Worm (Caenorhabditis elegans) whole organism, L4 larva: Measurements from ENCODE around the gene D1014.4.

Experiments used
- F10B5.3 ChIP-seq: sonication (generic microtip); optimal IDR thresholded peaks from 2 replicates; lab custom pipeline; 2016; ENCODE audit warnings: mild to moderate bottlenecking, missing genetic modification characterization, missing compliant biosample characterization
- F37D6.2 ChIP-seq: sonication (generic microtip); optimal IDR thresholded peaks from 2 replicates; lab custom pipeline; 2016; ENCODE audit warnings: mild to moderate bottlenecking, missing genetic modification characterization, missing compliant biosample characterization
- F49E8.2 ChIP-seq: sonication (generic microtip); optimal IDR thresholded peaks from 2 replicates; lab custom pipeline; 2016; ENCODE audit warnings: missing compliant biosample characterization, mild to moderate bottlenecking, missing genetic modification characterization, borderline replicate concordance
- aha-1 ChIP-seq: fragments of 150-350 bp; peaks from one replicate; lab custom pipeline; 2014; ENCODE audit warnings: missing biosample characterization, missing genetic modification characterization
- arid-1 ChIP-seq: fragments of 200-800 bp; sonication (Bioruptor generic); conservative IDR thresholded peaks from 2 replicates; pipeline ENCODE4 v1.3.6; 2022; ENCODE audit warnings: missing genetic modification reagents, missing genetic modification characterization, missing compliant biosample characterization
- ceh-20 ChIP-seq: fragments of 200-800 bp; sonication (Bioruptor generic); IDR thresholded peaks from 2 replicates; pipeline ENCODE4 v1.3.6; 2022; ENCODE audit warnings: missing genetic modification reagents, missing genetic modification characterization, missing compliant biosample characterization
- daf-12 ChIP-seq: fragments of 150-350 bp; optimal IDR thresholded peaks from 2 replicates; lab custom pipeline; 2014; ENCODE audit warnings: missing biosample characterization, missing genetic modification reagents, missing genetic modification characterization
- daf-16 ChIP-seq, 3 experiments: sonication (generic microtip); optimal IDR thresholded peaks; 2 replicates each; lab custom pipeline; 2016 to 2017; ENCODE audit warnings: missing genetic modification characterization in 3 of 3, missing genetic modification reagents in 3 of 3, mild to moderate bottlenecking in 2 of 3, missing compliant biosample characterization in 2 of 3, missing biosample characterization in 1 of 3, moderate library complexity in 1 of 3
- dmd-6 ChIP-seq: fragments of 200-800 bp; sonication (Bioruptor generic); IDR thresholded peaks from 2 replicates; pipeline ENCODE4 v1.3.6; 2022; ENCODE audit warnings: missing genetic modification reagents, missing genetic modification characterization, missing compliant biosample characterization
- dmd-9 ChIP-seq: fragments of 200-800 bp; sonication (Bioruptor generic); IDR thresholded peaks from 2 replicates; pipeline ENCODE4 v1.3.6; 2022; ENCODE audit warnings: missing genetic modification reagents, missing genetic modification characterization, missing compliant biosample characterization
- dpl-1 ChIP-seq: fragments of 150-350 bp; optimal IDR thresholded peaks from 2 replicates; lab custom pipeline; 2014; ENCODE audit warnings: missing biosample characterization, missing genetic modification reagents, missing genetic modification characterization
- duxl-1 ChIP-seq: sonication (generic microtip); optimal IDR thresholded peaks from 2 replicates; lab custom pipeline; 2016; ENCODE audit warnings: mild to moderate bottlenecking, missing genetic modification characterization, moderate library complexity, missing compliant biosample characterization; ENCODE audit not compliant: poor library complexity
- hlh-11 ChIP-seq: fragments of 200-800 bp; sonication (Bioruptor generic); optimal IDR thresholded peaks from 2 replicates; lab custom pipeline; 2018; ENCODE audit warnings: mild to moderate bottlenecking, missing genetic modification characterization, missing compliant biosample characterization
- lin-1 ChIP-seq: fragments of 200-800 bp; sonication (Bioruptor generic); IDR thresholded peaks from 2 replicates; pipeline ENCODE4 v1.3.6; 2022; ENCODE audit warnings: missing genetic modification reagents, missing genetic modification characterization, missing compliant biosample characterization
- lin-38 ChIP-seq: fragments of 200-800 bp; sonication (Bioruptor generic); IDR thresholded peaks from 2 replicates; pipeline ENCODE4 v1.3.6; 2022; ENCODE audit warnings: missing genetic modification reagents, missing genetic modification characterization, missing compliant biosample characterization
- madf-5 ChIP-seq, 2 experiments: fragments of 200-800 bp; sonication (Bioruptor generic); IDR thresholded peaks; 2 replicates each; pipeline ENCODE4 v1.3.6; 2022; ENCODE audit warnings: missing compliant biosample characterization in 2 of 2, missing genetic modification characterization in 2 of 2
- madf-9 ChIP-seq: fragments of 200-800 bp; sonication (Bioruptor generic); conservative IDR thresholded peaks from 2 replicates; pipeline ENCODE4 v1.3.6; 2022; ENCODE audit warnings: missing genetic modification reagents, missing genetic modification characterization, missing compliant biosample characterization
- mep-1 ChIP-seq: fragments of 150-350 bp; sonication (generic microtip); optimal IDR thresholded peaks from 3 replicates; lab custom pipeline; 2014; ENCODE audit warnings: missing biosample characterization, missing genetic modification characterization
- mes-2 ChIP-seq: sonication (generic microtip); optimal IDR thresholded peaks from 2 replicates; lab custom pipeline; 2016; ENCODE audit warnings: missing genotype, mild to moderate bottlenecking, missing genetic modification characterization, missing compliant biosample characterization; ENCODE audit not compliant: poor library complexity, severe bottlenecking
- mxl-3 ChIP-seq: fragments of 200-800 bp; sonication (Bioruptor generic); optimal IDR thresholded peaks from 2 replicates; lab custom pipeline; 2018; ENCODE audit warnings: mild to moderate bottlenecking, missing genetic modification characterization, missing compliant biosample characterization
- nhr-237 ChIP-seq: sonication (generic microtip); optimal IDR thresholded peaks from 2 replicates; lab custom pipeline; 2017; ENCODE audit warnings: missing biosample characterization, missing genetic modification characterization
- nhr-28 ChIP-seq: fragments of 150-350 bp; optimal IDR thresholded peaks from 2 replicates; lab custom pipeline; 2014; ENCODE audit warnings: missing biosample characterization, missing genetic modification characterization
- nhr-76 ChIP-seq: fragments of 150-350 bp; optimal IDR thresholded peaks from 2 replicates; lab custom pipeline; 2014; ENCODE audit warnings: missing biosample characterization, missing genetic modification characterization
- nhr-77 ChIP-seq: fragments of 150-350 bp; optimal IDR thresholded peaks from 2 replicates; lab custom pipeline; 2014; ENCODE audit warnings: missing biosample characterization, missing genetic modification characterization
- pqm-1 ChIP-seq: sonication (generic microtip); optimal IDR thresholded peaks from 2 replicates; lab custom pipeline; 2017; ENCODE audit warnings: missing biosample characterization, missing genetic modification characterization
- set-16 ChIP-seq: fragments of 200-800 bp; sonication (Bioruptor generic); IDR thresholded peaks from 2 replicates; pipeline ENCODE4 v1.3.6; 2022; ENCODE audit warnings: missing genetic modification reagents, missing genetic modification characterization, missing compliant biosample characterization
- unc-39 ChIP-seq: sonication (generic microtip); optimal IDR thresholded peaks from 2 replicates; lab custom pipeline; 2017; ENCODE audit warnings: missing biosample characterization, missing genetic modification characterization
- unc-62 ChIP-seq, 3 experiments: fragments of 150-350 bp in 1 of 3; sonication (generic microtip); optimal IDR thresholded peaks in 2 of 3; peaks in 1 of 3; 1 replicate in 1 of 3; 2 replicates in 2 of 3; lab custom pipeline; 2014 to 2017; ENCODE audit warnings: missing biosample characterization in 3 of 3, missing genetic modification characterization in 3 of 3, missing genetic modification reagents in 3 of 3, missing genotype in 1 of 3
- zfp-2 ChIP-seq: sonication (generic microtip); optimal IDR thresholded peaks from 2 replicates; lab custom pipeline; 2016; ENCODE audit warnings: mild to moderate bottlenecking, missing genetic modification characterization, missing compliant biosample characterization

The D1014.4 gene

DNA sequence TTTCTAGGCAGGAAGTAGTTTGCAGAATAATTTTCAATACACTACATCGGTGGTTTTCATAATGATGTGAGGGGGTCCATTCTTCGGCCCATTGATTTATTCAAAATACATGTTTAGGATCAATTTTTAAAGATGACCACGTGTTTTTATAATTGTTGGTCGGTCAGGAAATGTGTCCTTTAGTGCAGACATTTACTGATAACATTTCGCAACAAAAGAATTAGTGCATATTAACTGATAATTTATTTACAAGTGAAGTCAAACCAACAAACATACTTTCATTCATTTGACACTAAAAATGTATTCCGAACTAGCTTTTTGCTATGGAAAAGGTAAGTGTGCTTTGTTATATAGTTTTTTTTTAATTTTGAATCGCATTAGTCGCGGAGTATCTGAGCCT, 28.7 kb downstream of the D1014.4 start, which contains the start of gene F20D6.5:
Gene F20D6.5 (plus strand): TSS at position 259 of the 400 bp plus-strand sequence.
- TF ChIP-seq nhr-28 (tag; lab: Kevin White, UChicago) (peak; percentile 58), nhr-77 (peak; percentile 25), dmd-6 (GFP tag; lab: Robert Waterston, UW) (peak; percentile 67), dpl-1 (GFP tag; lab: Kevin White, UChicago) (no peak), ceh-20 (GFP tag; lab: Robert Waterston, UW) (no peak), F37D6.2 (tag; lab: Kevin White, UChicago) (no peak), pqm-1 (tag; lab: Kevin White, UChicago) (peak; percentile 48), arid-1 (GFP tag; lab: Robert Waterston, UW) (no peak), lin-1 (GFP tag; lab: Robert Waterston, UW) (no peak), zfp-2 (tag; lab: Kevin White, UChicago) (no peak), daf-16 (GFP tag; optimal IDR thresholded peaks at IDR 0.05; lab: Kevin White, UChicago) (no peak), daf-16 (tag; optimal IDR thresholded peaks at IDR 0.05; lab: Kevin White, UChicago) (peak; percentile 70)
- TF ChIP-seq, all 104 proteins: peak for 5

DNA sequence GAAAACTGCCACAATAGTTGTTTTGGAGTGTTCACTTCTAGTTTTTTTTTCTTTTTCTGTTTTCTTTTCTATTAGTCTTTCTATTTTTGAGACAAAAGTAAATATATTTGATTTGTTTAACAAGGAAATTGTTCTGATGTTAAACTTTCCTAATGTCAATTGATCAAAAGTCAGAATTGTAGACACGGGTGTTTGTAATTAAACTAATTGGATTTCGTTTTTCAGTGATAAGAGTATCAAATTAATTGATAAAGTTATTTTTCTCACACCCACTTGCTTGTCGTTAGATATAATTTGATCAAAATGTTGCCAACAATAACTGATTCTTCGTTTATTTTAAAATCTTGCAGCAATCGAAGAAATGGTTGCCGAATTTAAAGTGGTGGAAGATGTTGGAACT, 30.2 kb downstream of the D1014.4 start:
- TF ChIP-seq daf-16 (GFP tag; optimal IDR thresholded peaks at IDR 0.05; lab: Kevin White, UChicago) (no peak), daf-16 (tag; optimal IDR thresholded peaks at IDR 0.05; lab: Kevin White, UChicago) (peak; percentile 53), mep-1 (tag; lab: Kevin White, UChicago) (no peak)
- TF ChIP-seq, all 104 proteins: peak for 1

DNA sequence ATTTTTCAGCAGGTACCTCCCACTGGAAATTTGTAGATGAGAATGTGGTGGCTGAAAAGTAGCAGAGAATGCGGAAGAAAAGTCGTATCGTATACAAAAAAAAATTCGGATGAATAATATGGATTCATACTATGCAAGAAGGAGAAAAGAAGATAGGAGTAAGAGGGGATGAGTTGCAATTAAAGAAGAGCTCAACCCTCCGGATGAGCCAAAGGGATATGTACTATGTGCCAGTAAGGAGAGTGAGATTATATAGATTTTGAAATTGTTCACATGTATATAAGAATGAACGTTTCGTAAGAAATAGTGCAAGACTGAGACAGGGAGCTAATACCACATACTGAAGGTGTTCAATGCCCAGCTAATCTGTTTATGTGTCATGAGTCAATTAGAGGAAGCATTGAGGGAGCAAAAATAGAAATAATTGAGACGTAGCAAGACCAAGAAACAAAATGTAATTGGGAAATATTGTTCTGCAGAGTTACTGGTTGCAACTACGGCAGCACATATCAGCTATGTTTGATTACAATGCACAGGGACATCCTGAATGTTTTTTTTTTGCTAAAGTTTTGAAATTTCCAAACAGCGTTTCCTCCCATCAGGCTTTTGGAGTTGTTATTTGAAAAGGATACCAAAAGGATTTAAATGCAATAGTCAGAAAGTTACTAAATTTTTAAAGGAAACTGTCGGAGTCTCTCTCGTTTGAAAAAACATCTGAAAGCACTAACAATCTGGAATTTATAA, 35.4 kb downstream of the D1014.4 start, which contains the start of gene F20D6.8:
Gene F20D6.8 (minus strand): TSS at position 51 of the 744 bp plus-strand sequence.
- TF ChIP-seq hlh-11 (tag; lab: Kevin White, UChicago), result no peak
- peak in 1 of 2 experiments; percentile 92 for TF ChIP-seq unc-62 (GFP tag; optimal IDR thresholded peaks at IDR 0.05 in 1 of 2; lab: Kevin White, UChicago)
- no peak for TF ChIP-seq unc-62 (tag; optimal IDR thresholded peaks at IDR 0.05; lab: Kevin White, UChicago)
- TF ChIP-seq, all 104 proteins: peak for 1

DNA sequence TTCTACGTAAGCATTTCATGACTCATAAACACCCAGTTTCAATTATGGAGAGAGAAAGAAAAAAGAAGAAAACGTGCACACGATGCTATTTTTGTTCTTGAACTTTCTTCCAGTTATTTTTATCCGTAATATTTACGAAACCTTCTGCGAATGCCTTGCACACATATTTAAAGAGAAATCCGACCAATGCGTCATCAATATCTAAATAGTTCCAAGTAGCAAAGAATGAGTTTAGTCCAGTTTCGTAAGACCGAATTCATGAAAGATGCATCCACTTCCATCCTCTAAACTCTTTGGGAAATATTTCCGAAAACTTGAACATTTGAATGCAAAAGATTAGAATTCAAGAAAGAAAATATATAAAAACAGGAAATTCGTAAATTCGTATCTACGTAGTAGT, 36.1 kb downstream of the D1014.4 start:
- TF ChIP-seq daf-12 (tag; lab: Kevin White, UChicago) (no peak), aha-1 (tag; lab: Kevin White, UChicago) (peak; percentile 99)

DNA sequence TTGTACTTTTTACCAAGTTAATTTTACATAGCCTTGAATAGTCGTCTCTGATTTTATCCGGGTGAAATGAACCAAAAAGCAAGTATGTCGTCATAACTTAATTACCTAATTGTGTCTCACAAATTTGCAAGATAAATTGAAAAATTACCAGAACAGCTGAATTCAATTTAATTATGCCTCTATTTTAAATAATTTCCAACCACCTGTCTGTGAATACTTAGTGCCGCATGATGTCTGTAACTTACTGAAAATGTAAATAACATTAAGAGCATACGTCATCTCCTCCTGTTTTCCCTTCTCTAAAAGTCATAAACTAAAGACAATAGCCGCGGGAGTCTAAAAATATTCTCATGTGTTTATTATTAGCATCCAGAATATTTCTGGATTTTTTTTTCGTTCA, 37.3 kb downstream of the D1014.4 start:
- TF ChIP-seq unc-39 (tag; lab: Kevin White, UChicago) (no peak), madf-5 (GFP tag; IDR thresholded peaks at IDR 0.05; lab: Robert Waterston, UW) (no peak), nhr-237 (tag; lab: Kevin White, UChicago) (no peak), set-16 (GFP tag; lab: Robert Waterston, UW) (no peak), unc-62 (GFP tag; optimal IDR thresholded peaks at IDR 0.05 in 1 of 2; lab: Kevin White, UChicago) (no peak), unc-62 (tag; optimal IDR thresholded peaks at IDR 0.05; lab: Kevin White, UChicago) (no peak), mes-2 (tag; lab: Kevin White, UChicago) (no peak), nhr-76 (tag; lab: Kevin White, UChicago) (no peak), daf-12 (tag; lab: Kevin White, UChicago) (no peak), daf-16 (GFP tag; optimal IDR thresholded peaks at IDR 0.05; lab: Kevin White, UChicago) (no peak), daf-16 (tag; optimal IDR thresholded peaks at IDR 0.05; lab: Kevin White, UChicago) (no peak), madf-9 (no peak), lin-38 (GFP tag; lab: Robert Waterston, UW) (no peak)

DNA sequence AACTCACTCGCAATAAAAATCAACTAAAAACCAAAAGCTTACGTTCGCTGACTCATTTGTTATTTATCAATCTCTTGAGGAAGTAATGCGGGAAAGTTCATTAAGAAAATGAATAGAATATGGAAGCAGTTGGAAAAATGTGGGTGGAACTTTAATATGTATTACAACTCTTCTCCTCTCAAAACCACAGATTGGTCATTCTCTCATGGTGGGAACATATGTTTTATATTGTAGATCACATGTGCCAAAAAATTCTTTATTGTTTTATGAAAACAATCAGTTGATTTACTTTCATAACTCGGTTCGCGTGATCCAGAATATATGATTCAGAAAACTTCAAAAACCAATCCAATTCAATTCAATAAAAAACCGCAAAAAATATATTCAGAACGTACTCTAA, 38.7 kb downstream of the D1014.4 start:
- TF ChIP-seq dmd-9 (GFP tag; lab: Robert Waterston, UW), result no peak
- TF ChIP-seq duxl-1 (tag; lab: Kevin White, UChicago), result no peak
- TF ChIP-seq F49E8.2 (tag; lab: Kevin White, UChicago), result no peak
- no peak for TF ChIP-seq F10B5.3 (tag; lab: Kevin White, UChicago)
- TF ChIP-seq mxl-3 (GFP tag; lab: Kevin White, UChicago), result no peak
